Fruit fly (Drosophila melanogaster) whole organism, prepupa: ENCODE results near the gene Cpr66D.

ENCODE experiments used
- CG31627 ChIP-seq: fragments of 200-800 bp; sonication (Bioruptor generic); optimal IDR thresholded peaks from 3 replicates; lab custom pipeline; 2016; ENCODE audit warnings: missing biosample characterization, missing genetic modification characterization
- CG34406 ChIP-seq: fragments of 200-800 bp; sonication (Bioruptor generic); optimal IDR thresholded peaks from 3 replicates; lab custom pipeline; 2016; ENCODE audit warnings: missing biosample characterization, missing genetic modification characterization
- Hr38 ChIP-seq: sonication (Bioruptor generic); optimal IDR thresholded peaks from 2 replicates; lab custom pipeline; 2016; ENCODE audit warnings: missing biosample characterization, missing genetic modification characterization
- Lpt ChIP-seq: fragments of 200-800 bp; sonication (Bioruptor generic); optimal IDR thresholded peaks from 3 replicates; lab custom pipeline; 2016; ENCODE audit warnings: missing biosample characterization, missing genetic modification characterization

DNA sequence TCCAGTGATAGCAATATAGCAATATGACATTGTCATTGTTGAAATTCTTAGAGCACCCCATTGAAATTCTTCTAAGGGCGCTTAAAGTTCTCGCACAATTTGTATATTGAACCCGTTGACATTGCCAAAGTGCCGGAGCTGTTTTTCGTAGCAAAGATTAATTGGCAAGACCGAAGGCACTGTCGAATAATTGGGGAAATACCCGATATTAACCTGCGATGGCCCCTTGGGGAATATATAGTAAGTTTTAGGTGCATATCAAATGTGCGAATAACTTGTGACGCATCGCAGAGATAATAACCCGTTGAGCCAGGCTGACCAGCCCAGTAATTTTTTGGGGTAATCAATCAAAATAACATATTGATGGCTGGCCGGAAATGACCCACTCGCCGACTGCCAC is 46.4 kb downstream of the Cpr66D start:
- TF ChIP-seq CG31627 (GFP tag; lab: Kevin White, UChicago) = no peak
- no peak for TF ChIP-seq Hr38 (GFP tag; lab: Kevin White, UChicago)
- no peak for TF ChIP-seq CG34406
- no peak for TF ChIP-seq Lpt (GFP tag; lab: Kevin White, UChicago)
